Fruit fly (Drosophila melanogaster): ENCODE data around the gene CG18135.

The CG18135 gene

DNA sequence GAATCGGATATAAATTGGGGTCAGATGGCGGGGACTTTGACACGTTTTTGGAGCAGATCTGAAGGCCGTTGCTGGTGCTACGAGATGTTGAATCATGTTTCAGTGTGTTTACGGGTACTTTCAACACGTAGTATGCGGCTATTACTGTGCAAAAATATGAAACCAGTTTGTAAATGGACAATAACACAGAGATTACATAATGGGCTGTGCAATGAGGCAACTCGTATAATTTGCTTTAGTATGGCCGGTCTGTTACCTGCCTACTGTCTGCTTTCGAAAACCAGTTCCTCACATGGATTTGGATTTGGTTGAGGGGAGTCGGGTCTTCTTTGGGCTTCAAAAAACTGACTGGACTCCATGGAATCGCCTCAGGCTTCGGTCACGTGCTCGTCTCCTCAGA is 45.7 kb downstream of the CG18135 start:
- TF ChIP-seq noc (tag; optimal IDR thresholded peaks at IDR 0.05), result no peak

DNA sequence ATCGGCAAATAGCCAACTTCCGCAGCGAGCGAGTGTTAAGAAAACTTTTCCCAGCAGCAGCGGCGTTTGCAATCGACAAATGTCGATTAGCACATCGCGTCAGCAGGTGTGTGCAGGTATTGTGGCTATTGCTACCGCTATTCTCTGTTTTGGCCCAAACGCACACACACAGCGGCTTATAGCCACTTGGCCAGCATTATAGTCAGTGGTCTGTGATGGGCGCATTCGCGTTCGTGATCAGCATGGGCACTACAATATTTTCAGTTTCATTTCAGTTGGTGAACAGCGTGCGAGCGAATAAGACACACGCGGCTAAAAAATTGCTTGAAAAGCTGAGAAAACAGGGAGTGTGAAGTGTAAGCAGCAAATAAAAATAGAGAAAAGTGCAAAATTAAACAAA is 47.7 kb downstream of the CG18135 start, which contains the start of gene CG6836:
Gene CG6836, plus strand, starts transcription at position 271 of the 400 bp plus-strand sequence.
- no peak for TF ChIP-seq noc (tag; optimal IDR thresholded peaks at IDR 0.05)

DNA sequence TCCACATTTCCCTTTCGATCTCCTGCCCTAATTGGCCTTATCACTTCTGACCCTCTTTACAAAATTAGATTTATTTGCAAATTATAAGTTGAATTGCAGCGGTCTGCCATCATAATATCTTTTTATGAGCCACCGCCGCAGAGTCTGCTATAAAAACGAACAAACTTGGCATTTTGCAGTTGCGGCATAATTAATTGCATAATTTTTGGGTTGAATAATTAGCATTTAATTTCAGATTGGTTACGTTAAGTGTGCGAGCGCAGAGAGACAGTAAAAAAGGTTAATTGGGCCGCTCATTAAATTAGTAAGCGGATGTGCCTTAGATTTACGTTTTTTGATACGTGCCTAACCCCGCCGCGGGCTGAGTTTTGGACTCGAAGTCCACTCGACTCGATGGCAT is 48.9 kb downstream of the CG18135 start:
- no peak for TF ChIP-seq noc (tag; optimal IDR thresholded peaks at IDR 0.05)

DNA sequence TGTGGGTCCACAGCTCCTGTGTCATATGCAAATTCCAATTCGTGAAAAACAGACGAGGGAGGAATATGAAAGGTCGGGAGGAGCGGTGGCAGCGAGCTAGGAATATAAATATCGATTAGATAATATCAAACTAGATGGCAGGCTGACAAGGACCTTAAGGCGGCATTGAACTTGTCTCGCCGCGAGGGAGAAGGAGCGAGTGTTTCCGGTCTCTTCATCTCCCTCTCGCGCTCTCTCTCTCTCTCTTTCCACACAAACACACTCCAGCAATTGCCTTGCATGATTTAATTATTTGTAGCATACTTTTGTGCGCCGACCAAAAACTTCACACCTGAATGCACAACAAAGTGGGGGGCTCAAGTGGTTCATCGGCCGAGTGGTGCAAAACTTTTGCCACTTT is 51.1 kb downstream of the CG18135 start:
- no peak for TF ChIP-seq noc (tag; optimal IDR thresholded peaks at IDR 0.05)

DNA sequence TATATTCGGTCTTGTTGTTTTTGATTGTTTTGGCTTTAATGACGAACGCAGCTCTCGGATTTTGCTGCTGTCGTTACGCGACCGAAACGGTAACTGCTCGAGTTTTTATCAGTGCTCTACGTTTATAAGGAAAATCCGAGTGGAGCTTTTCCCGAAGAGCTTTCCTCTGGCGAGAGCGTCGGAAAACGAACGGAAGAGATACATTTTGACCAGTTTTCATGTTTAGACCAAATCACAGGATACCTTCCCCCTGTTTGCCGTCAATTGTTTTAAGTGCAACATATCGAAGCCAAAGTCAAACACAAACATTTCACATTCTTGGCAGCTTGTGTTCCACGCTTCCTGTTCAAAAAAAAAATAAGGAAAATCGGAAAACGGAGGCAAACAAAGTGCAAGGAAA is 52.1 kb downstream of the CG18135 start, which contains the start of gene CG32204:
Gene CG32204, minus strand, starts transcription at position 101 of the 400 bp plus-strand sequence.
- TF ChIP-seq noc (tag; optimal IDR thresholded peaks at IDR 0.05), result no peak

Measured in whole organism, larva.